Worm (Caenorhabditis elegans): ENCODE results near the gene F40A3.6.

F40A3.6 gene

ce11 chrV:7857931-7858330 lies 35.7 kb downstream of the F40A3.6 start, which contains the start of gene C37C3.1 (continued):
- TF ChIP-seq him-1 (tag; optimal IDR thresholded peaks at IDR 0.05) (no peak), chd-7 (tag; optimal IDR thresholded peaks at IDR 0.05) (peak; percentile 75), nhr-120 (GFP tag; IDR thresholded peaks at IDR 0.05) (0 out of 2 replicates have a peak, but pooled peaks have one; percentile 40), Y67H2A.10 (GFP tag; conservative IDR thresholded peaks at IDR 0.05) (no peak), snpc-1.1 (tag; optimal IDR thresholded peaks at IDR 0.05; ENCODE audit: insufficient read depth) (peak; percentile 1), lin-40 (tag; optimal IDR thresholded peaks at IDR 0.05) (peak; percentile 3), atf-7 (tag; optimal IDR thresholded peaks at IDR 0.05) (peak; percentile 4), rec-8 (tag; optimal IDR thresholded peaks at IDR 0.05) (no peak), hsf-1 (GFP tag; IDR thresholded peaks at IDR 0.05) (peak; percentile 76), F55B11.4 (tag; optimal IDR thresholded peaks at IDR 0.05; ENCODE audit: borderline replicate concordance, insufficient read depth) (no peak), hrde-1 (tag; optimal IDR thresholded peaks at IDR 0.05; ENCODE audit: borderline replicate concordance) (peak; percentile 75), dpff-1 (tag; optimal IDR thresholded peaks at IDR 0.05) (no peak), Y53F4B.3 (GFP tag; IDR thresholded peaks at IDR 0.05) (no peak), Y56A3A.18 (GFP tag; IDR thresholded peaks at IDR 0.05) (no peak; the same call in 1 of the 2 replicates), snpc-4 (GFP tag; optimal IDR thresholded peaks at IDR 0.05) (peak; percentile 9), snpc-4 (tag; optimal IDR thresholded peaks at IDR 0.05) (peak in 2 of 4 experiments; percentile 24 to 39), cebp-1 (GFP tag; IDR thresholded peaks at IDR 0.05) (0 out of 2 replicates have a peak, but pooled peaks have one; percentile 13), cebp-1 (tag; optimal IDR thresholded peaks at IDR 0.05) (peak; percentile 48), ztf-25 (GFP tag; IDR thresholded peaks at IDR 0.05) (no peak), ZK185.1 (tag; optimal IDR thresholded peaks at IDR 0.05; ENCODE audit: poor library complexity, severe bottlenecking) (no peak), nfya-1 (tag; optimal IDR thresholded peaks at IDR 0.05; ENCODE audit: borderline replicate concordance, insufficient read depth) (no peak), tlf-1 (GFP tag; optimal IDR thresholded peaks at IDR 0.05) (peak; percentile 57), lag-1 (GFP tag; IDR thresholded peaks at IDR 0.05) (no peak), D2030.7 (GFP tag; IDR thresholded peaks at IDR 0.05) (0 out of 2 replicates have a peak, but pooled peaks have one; percentile 19), madf-6 (GFP tag; IDR thresholded peaks at IDR 0.05) (peak; percentile 45), ceh-27 (GFP tag; optimal IDR thresholded peaks at IDR 0.05) (no peak), F37B4.10 (GFP tag; IDR thresholded peaks at IDR 0.05) (no peak), madf-3 (GFP tag; IDR thresholded peaks at IDR 0.05) (no peak), T26A5.8 (tag; optimal IDR thresholded peaks at IDR 0.05) (peak; percentile 11), xnd-1 (tag; optimal IDR thresholded peaks at IDR 0.05) (no peak), F39B2.1 (GFP tag; IDR thresholded peaks at IDR 0.05) (no peak), ama-1 (optimal IDR thresholded peaks at IDR 0.05) (peak; percentile 65), ama-1 (GFP tag; optimal IDR thresholded peaks at IDR 0.05) (peak in 1 of 2 experiments; percentile 50), C17E4.6 (GFP tag; IDR thresholded peaks at IDR 0.05) (no peak), egrh-3 (GFP tag; IDR thresholded peaks at IDR 0.05) (no peak), B0336.3 (GFP tag; IDR thresholded peaks at IDR 0.05) (peak; percentile 64; the same call in 1 of the 2 replicates), ztf-6 (GFP tag; IDR thresholded peaks at IDR 0.05) (no peak), lin-35 (GFP tag; optimal IDR thresholded peaks at IDR 0.05) (peak in 1 of 3 experiments; percentile 3)

ce11 chrV:7856641-7857040 lies 37.0 kb downstream of the F40A3.6 start:
- TF ChIP-seq tbx-9 (tag; optimal IDR thresholded peaks at IDR 0.05; ENCODE audit: borderline replicate concordance) = no peak
- TF ChIP-seq ztf-26 (tag; optimal IDR thresholded peaks at IDR 0.05) = no peak
- TF ChIP-seq F33H1.4 (GFP tag; IDR thresholded peaks at IDR 0.05) = no peak
- TF ChIP-seq madf-8 (GFP tag; conservative IDR thresholded peaks at IDR 0.05) = no peak
- peak; percentile 62 for TF ChIP-seq zfh-2 (GFP tag; conservative IDR thresholded peaks at IDR 0.05)
